Worm (Caenorhabditis elegans): ENCODE results near the gene egl-3.

egl-3 gene

DNA sequence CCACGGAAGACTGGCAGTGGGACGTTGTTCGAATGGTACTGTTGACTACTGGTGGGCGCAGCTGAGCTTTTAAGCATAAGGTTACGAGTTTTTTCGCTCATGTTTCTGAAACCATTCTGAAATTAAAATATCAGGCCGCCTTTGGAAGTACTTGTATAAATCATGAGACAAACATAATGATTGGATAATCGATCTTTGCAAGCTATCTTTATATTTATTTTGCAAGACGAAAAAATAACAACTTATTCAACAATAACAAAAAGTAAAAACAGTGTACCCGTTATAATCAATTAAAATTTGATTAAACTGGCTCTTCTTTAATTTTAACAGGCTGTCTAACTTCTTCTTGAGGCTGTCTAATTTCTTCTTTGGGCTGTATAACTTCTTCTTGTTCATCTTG, 31.9 kb upstream of the egl-3 start, which contains the start of gene ZK856.16:
TSS of gene ZK856.16 (minus strand) at position 101 of the 400 bp plus-strand sequence.
- TF ChIP-seq tab-1 (GFP tag; IDR thresholded peaks at IDR 0.05) (no peak), klf-2 (GFP tag; conservative IDR thresholded peaks at IDR 0.05) (no peak), ztf-23 (GFP tag; IDR thresholded peaks at IDR 0.05) (no peak), flt-1 (GFP tag; IDR thresholded peaks at IDR 0.05) (no peak), med-1 (GFP tag; optimal IDR thresholded peaks at IDR 0.05; ENCODE audit: insufficient read depth) (no peak), ztf-29 (GFP tag; IDR thresholded peaks at IDR 0.05) (no peak), cog-1 (tag; optimal IDR thresholded peaks at IDR 0.05) (no peak), T22C8.4 (GFP tag; IDR thresholded peaks at IDR 0.05) (no peak), ref-1 (GFP tag; conservative IDR thresholded peaks at IDR 0.05) (no peak)

DNA sequence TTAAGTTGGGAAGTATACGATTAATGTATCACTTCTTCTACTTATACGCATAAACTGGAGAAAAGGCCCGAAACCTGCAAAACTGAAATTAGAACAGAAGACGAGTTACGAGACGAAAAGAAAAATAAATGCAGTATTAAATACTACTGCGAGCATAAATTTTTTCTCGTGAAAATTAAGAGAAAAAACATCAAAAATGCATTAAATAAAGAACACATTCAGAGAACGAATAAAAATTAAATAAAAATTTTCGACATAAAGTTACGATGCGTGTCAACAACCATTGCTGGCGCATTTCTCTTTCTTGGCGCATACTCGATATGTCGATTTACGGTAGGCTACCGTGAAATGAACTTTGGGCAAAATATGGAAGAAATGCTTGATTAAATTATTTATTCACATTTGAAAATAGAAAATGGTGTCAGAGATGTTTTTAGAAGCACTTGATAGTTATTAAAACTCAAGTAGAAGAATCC, 31.3 kb upstream of the egl-3 start, which contains the start of the genes ZK856.19 and ZK856.11:
TSS of gene ZK856.19 (minus strand) at position 51 of the 476 bp plus-strand sequence.
TSS of gene ZK856.11 (minus strand) at position 76 of the 476 bp plus-strand sequence.
- TF ChIP-seq T22C8.4 (GFP tag; IDR thresholded peaks at IDR 0.05), result no peak

ce11 chrV:10203435-10204009, 30.0 kb upstream of the egl-3 start, which contains the start of gene chpf-1:
Gene chpf-1, minus strand, starts transcription at chrV:10203485.
- TF ChIP-seq med-1 (GFP tag; optimal IDR thresholded peaks at IDR 0.05; ENCODE audit: insufficient read depth) (no peak), T22C8.4 (GFP tag; IDR thresholded peaks at IDR 0.05) (no peak; the same call in 1 of the 2 replicates), ztf-29 (GFP tag; IDR thresholded peaks at IDR 0.05) (no peak), ref-1 (GFP tag; conservative IDR thresholded peaks at IDR 0.05) (no peak), flt-1 (GFP tag; IDR thresholded peaks at IDR 0.05) (no peak), cog-1 (tag; optimal IDR thresholded peaks at IDR 0.05) (no peak), ztf-23 (GFP tag; IDR thresholded peaks at IDR 0.05) (no peak), klf-2 (GFP tag; conservative IDR thresholded peaks at IDR 0.05) (no peak), tab-1 (GFP tag; IDR thresholded peaks at IDR 0.05) (no peak)

DNA sequence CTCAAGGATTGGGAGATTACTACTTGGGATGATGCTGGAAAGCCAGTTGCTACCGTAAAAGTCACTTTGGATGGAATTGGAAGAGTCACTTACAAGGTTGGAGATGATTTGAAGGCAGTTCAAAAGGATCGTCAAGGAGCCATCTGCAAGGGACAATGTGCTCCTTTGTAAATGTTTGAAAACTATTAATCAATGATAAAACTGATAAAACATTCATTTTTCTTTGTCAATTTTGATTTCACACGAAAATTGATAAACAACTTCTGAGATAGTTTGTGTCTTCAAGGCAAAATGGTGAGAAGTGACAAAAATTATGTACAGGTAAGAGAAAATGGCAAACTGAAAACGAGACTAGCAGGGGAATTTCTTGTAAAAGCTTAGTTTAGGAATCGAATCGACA, 28.8 kb upstream of the egl-3 start:
- TF ChIP-seq med-1 (GFP tag; optimal IDR thresholded peaks at IDR 0.05; ENCODE audit: insufficient read depth), result no peak
- no peak for TF ChIP-seq T22C8.4 (GFP tag; IDR thresholded peaks at IDR 0.05)
- TF ChIP-seq klf-2 (GFP tag; conservative IDR thresholded peaks at IDR 0.05), result no peak
- TF ChIP-seq ztf-23 (GFP tag; IDR thresholded peaks at IDR 0.05), result no peak
- no peak for TF ChIP-seq ref-1 (GFP tag; conservative IDR thresholded peaks at IDR 0.05)
- TF ChIP-seq flt-1 (GFP tag; IDR thresholded peaks at IDR 0.05), result no peak
- TF ChIP-seq cog-1 (tag; optimal IDR thresholded peaks at IDR 0.05), result no peak
- TF ChIP-seq tab-1 (GFP tag; IDR thresholded peaks at IDR 0.05), result no peak
- no peak for TF ChIP-seq ztf-29 (GFP tag; IDR thresholded peaks at IDR 0.05)

DNA sequence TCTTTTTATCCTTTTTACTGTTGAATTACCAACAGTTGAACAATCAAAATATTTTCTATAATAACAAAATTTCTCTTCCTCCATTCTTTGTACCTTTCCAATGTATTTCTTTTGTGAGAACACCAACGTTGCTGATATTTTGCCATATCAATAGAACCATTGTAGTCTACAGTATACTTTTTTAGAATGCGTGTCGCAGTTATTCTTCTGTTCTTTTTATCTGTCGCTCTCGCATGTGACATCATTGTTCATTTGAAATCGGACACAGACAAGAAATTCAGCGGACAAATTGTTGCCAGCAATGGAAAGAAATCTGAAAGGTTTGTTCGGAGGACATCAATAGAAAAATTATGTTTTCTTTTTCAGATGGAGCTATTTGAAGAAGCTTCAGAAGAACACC, 28.4 kb upstream of the egl-3 start, which contains the start of gene ZK856.7:
TSS of gene ZK856.7 (plus strand) at position 186 of the 400 bp plus-strand sequence.
- TF ChIP-seq ref-1 (GFP tag; conservative IDR thresholded peaks at IDR 0.05) (no peak), ztf-23 (GFP tag; IDR thresholded peaks at IDR 0.05) (no peak), T22C8.4 (GFP tag; IDR thresholded peaks at IDR 0.05) (no peak), cog-1 (tag; optimal IDR thresholded peaks at IDR 0.05) (no peak), klf-2 (GFP tag; conservative IDR thresholded peaks at IDR 0.05) (no peak), flt-1 (GFP tag; IDR thresholded peaks at IDR 0.05) (no peak), tab-1 (GFP tag; IDR thresholded peaks at IDR 0.05) (no peak)

DNA sequence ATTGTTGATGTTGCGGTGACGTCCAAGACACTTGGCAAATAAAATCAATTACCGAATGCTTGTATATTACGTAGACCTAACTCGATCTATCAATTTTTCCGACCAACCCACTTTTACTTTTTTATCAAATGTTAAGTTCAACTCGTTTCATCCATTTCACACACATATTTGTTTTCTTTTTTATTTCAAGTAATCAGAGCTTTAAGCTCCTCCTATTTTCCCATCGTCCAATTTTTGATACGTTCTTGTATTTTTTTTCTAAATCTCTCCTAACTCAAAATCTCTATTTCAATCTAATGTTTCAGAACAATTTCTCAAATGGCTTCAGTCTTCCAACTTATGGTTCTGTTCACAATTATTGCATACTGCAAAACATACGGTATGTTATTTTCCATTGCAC, 24.8 kb upstream of the egl-3 start, which contains the start of gene ZK856.6:
TSS of gene ZK856.6 (plus strand) at position 301 of the 400 bp plus-strand sequence.
- no peak for TF ChIP-seq cog-1 (tag; optimal IDR thresholded peaks at IDR 0.05)
- no peak for TF ChIP-seq tab-1 (GFP tag; IDR thresholded peaks at IDR 0.05)
- no peak for TF ChIP-seq med-1 (GFP tag; optimal IDR thresholded peaks at IDR 0.05; ENCODE audit: insufficient read depth)
- TF ChIP-seq ztf-29 (GFP tag; IDR thresholded peaks at IDR 0.05), result no peak
- TF ChIP-seq ref-1 (GFP tag; conservative IDR thresholded peaks at IDR 0.05), result no peak
- TF ChIP-seq klf-2 (GFP tag; conservative IDR thresholded peaks at IDR 0.05), result no peak
- TF ChIP-seq flt-1 (GFP tag; IDR thresholded peaks at IDR 0.05), result no peak
- no peak for TF ChIP-seq T22C8.4 (GFP tag; IDR thresholded peaks at IDR 0.05)
- TF ChIP-seq ztf-23 (GFP tag; IDR thresholded peaks at IDR 0.05), result no peak

ce11 chrV:10191242-10191641, 17.7 kb upstream of the egl-3 start:
- TF ChIP-seq klf-2 (GFP tag; conservative IDR thresholded peaks at IDR 0.05) (no peak), cog-1 (tag; optimal IDR thresholded peaks at IDR 0.05) (no peak), ztf-29 (GFP tag; IDR thresholded peaks at IDR 0.05) (no peak), ztf-23 (GFP tag; IDR thresholded peaks at IDR 0.05) (no peak), tab-1 (GFP tag; IDR thresholded peaks at IDR 0.05) (no peak), med-1 (GFP tag; optimal IDR thresholded peaks at IDR 0.05; ENCODE audit: insufficient read depth) (no peak), flt-1 (GFP tag; IDR thresholded peaks at IDR 0.05) (no peak), ref-1 (GFP tag; conservative IDR thresholded peaks at IDR 0.05) (no peak), T22C8.4 (GFP tag; IDR thresholded peaks at IDR 0.05) (no peak)

ce11 chrV:10190081-10190556, 16.6 kb upstream of the egl-3 start, which contains the start of gene ZK856.5:
Gene ZK856.5, minus strand, starts transcription at chrV:10190131.
- no peak for TF ChIP-seq tab-1 (GFP tag; IDR thresholded peaks at IDR 0.05)
- no peak for TF ChIP-seq ref-1 (GFP tag; conservative IDR thresholded peaks at IDR 0.05)
- no peak for TF ChIP-seq cog-1 (tag; optimal IDR thresholded peaks at IDR 0.05)
- TF ChIP-seq klf-2 (GFP tag; conservative IDR thresholded peaks at IDR 0.05), result no peak
- no peak for TF ChIP-seq flt-1 (GFP tag; IDR thresholded peaks at IDR 0.05)
- no peak for TF ChIP-seq ztf-29 (GFP tag; IDR thresholded peaks at IDR 0.05)
- TF ChIP-seq med-1 (GFP tag; optimal IDR thresholded peaks at IDR 0.05; ENCODE audit: insufficient read depth), result no peak
- TF ChIP-seq ztf-23 (GFP tag; IDR thresholded peaks at IDR 0.05), result no peak
- TF ChIP-seq T22C8.4 (GFP tag; IDR thresholded peaks at IDR 0.05), result no peak

ce11 chrV:10185719-10186118, 12.2 kb upstream of the egl-3 start, which contains the start of gene ZK856.18:
Gene ZK856.18, minus strand, starts transcription at chrV:10186007.
- no peak for TF ChIP-seq ztf-29 (GFP tag; IDR thresholded peaks at IDR 0.05)
- no peak for TF ChIP-seq tab-1 (GFP tag; IDR thresholded peaks at IDR 0.05)
- TF ChIP-seq ref-1 (GFP tag; conservative IDR thresholded peaks at IDR 0.05), result no peak
- no peak for TF ChIP-seq med-1 (GFP tag; optimal IDR thresholded peaks at IDR 0.05; ENCODE audit: insufficient read depth)
- no peak for TF ChIP-seq cog-1 (tag; optimal IDR thresholded peaks at IDR 0.05)
- TF ChIP-seq T22C8.4 (GFP tag; IDR thresholded peaks at IDR 0.05), result no peak
- no peak for TF ChIP-seq klf-2 (GFP tag; conservative IDR thresholded peaks at IDR 0.05)
- no peak for TF ChIP-seq flt-1 (GFP tag; IDR thresholded peaks at IDR 0.05)
- no peak for TF ChIP-seq ztf-23 (GFP tag; IDR thresholded peaks at IDR 0.05)
